Fruit fly (Drosophila melanogaster) whole organism, embryonic: Measurements from ENCODE around the gene Nup107.
A peak's percentile ranks its signal among the peaks of the same experiment; 100 is the strongest.

Experiments
- CG13894 ChIP-seq: fragments of 200-800 bp; sonication (Bioruptor generic); optimal IDR thresholded peaks from 3 replicates; lab custom pipeline; 2018; ENCODE audit warnings: missing biosample characterization, mild to moderate bottlenecking, missing genetic modification characterization, moderate library complexity
- CG15011 ChIP-seq: fragments of 200-800 bp; sonication (Bioruptor generic); optimal IDR thresholded peaks from 3 replicates; lab custom pipeline; 2018; ENCODE audit warnings: missing biosample characterization, mild to moderate bottlenecking, missing genetic modification characterization
- CG2712 ChIP-seq: fragments of 200-800 bp; optimal IDR thresholded peaks from 3 replicates; lab custom pipeline; 2019; ENCODE audit warnings: missing biosample characterization, mild to moderate bottlenecking, missing genetic modification characterization, moderate library complexity
- chinmo ChIP-seq: fragments of 200-800 bp; sonication (Bioruptor generic); IDR thresholded peaks from 4 replicates; pipeline ENCODE4 v1.3.6; 2022; ENCODE audit warnings: missing biosample characterization, missing genetic modification characterization; ENCODE audit not compliant: partially characterized antibody
- dmrt99B ChIP-seq: fragments of 200-800 bp; sonication (Bioruptor generic); optimal IDR thresholded peaks from 2 replicates; lab custom pipeline; 2018; ENCODE audit warnings: missing biosample characterization, mild to moderate bottlenecking, missing genetic modification characterization, moderate library complexity
- grn ChIP-seq: fragments of 200-800 bp; sonication (Bioruptor generic); optimal IDR thresholded peaks from 3 replicates; lab custom pipeline; 2017; ENCODE audit warnings: missing biosample characterization, missing genetic modification characterization
- h ChIP-seq: fragments of >200 bp; optimal IDR thresholded peaks from 2 replicates; lab custom pipeline; 2017
- knrl ChIP-seq: fragments of 200-800 bp; sonication (Bioruptor generic); IDR thresholded peaks from 3 replicates; pipeline ENCODE4 v1.3.6; 2022; ENCODE audit warnings: missing biosample characterization, missing genetic modification characterization; ENCODE audit not compliant: partially characterized antibody
- sens ChIP-seq: fragments of 200-800 bp; sonication (Bioruptor generic); peaks from one replicate; lab custom pipeline; 2016; ENCODE audit warnings: missing biosample characterization, missing genetic modification characterization
- vvl ChIP-seq: fragments of 200-800 bp; sonication (Bioruptor generic); IDR thresholded peaks from 2 replicates; pipeline ENCODE4 v1.3.6; 2022; ENCODE audit warnings: missing biosample characterization, missing genetic modification characterization

Gene Nup107

DNA sequence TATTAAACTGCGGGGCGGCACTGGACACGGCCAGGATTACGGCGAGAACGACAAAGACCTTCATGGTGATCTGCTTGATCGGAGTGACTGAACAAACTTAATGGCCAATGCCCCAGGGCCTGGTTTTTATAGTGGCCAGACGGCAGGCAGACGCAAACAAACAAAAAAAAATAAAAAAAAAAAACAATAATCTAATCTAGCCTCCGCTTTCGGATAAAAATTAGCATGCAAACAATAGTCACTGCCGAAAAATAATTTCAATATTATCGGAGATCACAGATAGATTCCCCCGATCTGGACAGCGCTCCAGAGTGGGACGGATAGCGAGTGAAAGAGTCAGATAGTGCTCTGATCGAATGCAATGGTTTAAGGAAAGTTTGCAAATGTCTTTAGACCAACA, 51.6 kb downstream of the Nup107 start, which contains the start of gene CG7299:
Gene CG7299, minus strand, starts transcription at position 101 of the 400 bp plus-strand sequence.
- peak; percentile 35 for TF ChIP-seq sens (GFP tag; lab: Kevin White, UChicago)
- no peak for TF ChIP-seq CG15011 (GFP tag; lab: Kevin White, UChicago)
- peak; percentile 74 for TF ChIP-seq CG13894
- 0 out of 4 replicates have a peak, but pooled peaks have one; percentile 30 for TF ChIP-seq chinmo (GFP tag; lab: Robert Waterston, UW)
- TF ChIP-seq dmrt99B (tag; lab: Kevin White, UChicago): no peak
- peak; percentile 39; the same call in 1 of the 2 replicates for TF ChIP-seq vvl (GFP tag; lab: Robert Waterston, UW)
- no peak for TF ChIP-seq knrl (GFP tag; lab: Robert Waterston, UW)
- no peak for TF ChIP-seq CG2712 (tag; lab: Kevin White, UChicago)
- no peak for TF ChIP-seq h (lab: Kevin White, UChicago)
- TF ChIP-seq grn (GFP tag; lab: Kevin White, UChicago): peak; percentile 37
